Worm (Caenorhabditis elegans): ENCODE measurements around the gene algn-11.

DNA sequence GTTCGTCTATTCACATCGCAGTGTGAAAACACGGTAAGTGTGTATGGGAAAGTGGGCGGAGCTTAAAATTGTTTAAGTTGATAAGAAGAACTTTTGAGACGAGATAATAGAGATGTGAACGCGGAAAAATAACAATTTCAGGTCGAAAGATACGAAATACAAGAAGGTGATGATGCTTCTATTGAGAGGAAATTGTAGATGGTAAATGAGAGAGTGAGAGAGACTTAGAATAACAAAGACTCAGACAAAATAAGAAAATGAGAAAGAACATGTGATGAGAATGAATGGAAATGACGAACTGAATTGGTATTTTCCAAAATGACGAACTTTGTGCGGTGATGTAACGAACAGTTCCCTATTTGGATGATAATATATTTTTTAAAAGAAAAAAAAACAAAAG lies 19.3 kb downstream of the algn-11 start:
- TF ChIP-seq nhr-25 (tag; optimal IDR thresholded peaks at IDR 0.05) = peak; percentile 13
- TF ChIP-seq ama-1 (optimal IDR thresholded peaks at IDR 0.05) = no peak
- TF ChIP-seq elt-1 (tag; optimal IDR thresholded peaks at IDR 0.05) = no peak
- no peak for TF ChIP-seq lsy-2 (tag; optimal IDR thresholded peaks at IDR 0.05)
- no peak for TF ChIP-seq sem-4 (tag; optimal IDR thresholded peaks at IDR 0.05)
- TF ChIP-seq nhr-77 (tag; optimal IDR thresholded peaks at IDR 0.05) = no peak
- no peak for TF ChIP-seq aly-2 (tag; optimal IDR thresholded peaks at IDR 0.05)
- TF ChIP-seq lin-11 (tag; optimal IDR thresholded peaks at IDR 0.05) = no peak
- TF ChIP-seq nhr-11 (tag; optimal IDR thresholded peaks at IDR 0.05) = no peak
